Worm (Caenorhabditis elegans) whole organism, mixed stage, embryonic: ENCODE results near the gene T24E12.2.

Experiments used
- M03D4.4 ChIP-seq: sonication (generic microtip); optimal IDR thresholded peaks from 2 replicates; lab custom pipeline; 2017; ENCODE audit warnings: mild to moderate bottlenecking, missing genetic modification characterization, missing compliant biosample characterization
- bed-3 ChIP-seq: fragments of 200-800 bp; sonication (Bioruptor generic); optimal IDR thresholded peaks from 3 replicates; lab custom pipeline; 2018; ENCODE audit warnings: mild to moderate bottlenecking, missing genetic modification characterization, moderate library complexity, missing compliant biosample characterization
- blmp-1 ChIP-seq: fragments of 150-350 bp; optimal IDR thresholded peaks from 2 replicates; lab custom pipeline; 2014; ENCODE audit warnings: missing biosample characterization, missing genetic modification characterization
- ceh-39 ChIP-seq: fragments of 150-350 bp; optimal IDR thresholded peaks from 2 replicates; lab custom pipeline; 2014; ENCODE audit warnings: missing biosample characterization, missing genetic modification characterization
- ceh-43 ChIP-seq: fragments of 200-800 bp; sonication (Bioruptor generic); optimal IDR thresholded peaks from 2 replicates; lab custom pipeline; 2018; ENCODE audit warnings: mild to moderate bottlenecking, missing genetic modification characterization, moderate library complexity, missing compliant biosample characterization
- ceh-83 ChIP-seq: fragments of 200-800 bp; sonication (Bioruptor generic); optimal IDR thresholded peaks from 2 replicates; lab custom pipeline; 2018; ENCODE audit warnings: mild to moderate bottlenecking, missing genetic modification characterization, missing compliant biosample characterization
- cnd-1 ChIP-seq: fragments of 200-800 bp; sonication (Bioruptor generic); optimal IDR thresholded peaks from 2 replicates; lab custom pipeline; 2018; ENCODE audit warnings: mild to moderate bottlenecking, missing genetic modification characterization, missing compliant biosample characterization
- drap-1 ChIP-seq: fragments of 200-800 bp; sonication (Bioruptor generic); optimal IDR thresholded peaks from 3 replicates; lab custom pipeline; 2018; ENCODE audit warnings: mild to moderate bottlenecking, missing genetic modification characterization, missing compliant biosample characterization
- elt-1 ChIP-seq: sonication (generic microtip); optimal IDR thresholded peaks from 2 replicates; lab custom pipeline; 2017; ENCODE audit warnings: missing genetic modification characterization, mild to moderate bottlenecking, missing compliant biosample characterization, antibody characterized with exemption, moderate library complexity, borderline replicate concordance; ENCODE audit not compliant: insufficient read depth
- elt-3 ChIP-seq: fragments of 150-350 bp; optimal IDR thresholded peaks from 2 replicates; lab custom pipeline; 2014; ENCODE audit warnings: missing biosample characterization, missing genetic modification characterization
- flh-1 ChIP-seq: fragments of 200-800 bp; sonication (Bioruptor generic); optimal IDR thresholded peaks from 2 replicates; lab custom pipeline; 2018; ENCODE audit warnings: mild to moderate bottlenecking, missing genetic modification characterization, moderate library complexity, missing compliant biosample characterization
- hlh-1 ChIP-seq: fragments of 150-350 bp; optimal IDR thresholded peaks from 2 replicates; lab custom pipeline; 2014; ENCODE audit warnings: missing biosample characterization, missing genetic modification reagents, missing genetic modification characterization
- lin-13 ChIP-seq: fragments of 150-350 bp; optimal IDR thresholded peaks from 2 replicates; lab custom pipeline; 2014; ENCODE audit warnings: missing biosample characterization, missing genetic modification characterization
- lin-32 ChIP-seq: fragments of 200-800 bp; sonication (Bioruptor generic); optimal IDR thresholded peaks from 2 replicates; lab custom pipeline; 2018; ENCODE audit warnings: mild to moderate bottlenecking, missing genetic modification characterization, missing compliant biosample characterization
- lsy-2 ChIP-seq: fragments of 150-350 bp; optimal IDR thresholded peaks from 2 replicates; lab custom pipeline; 2014; ENCODE audit warnings: missing biosample characterization, missing genetic modification characterization
- mep-1 ChIP-seq: fragments of 150-350 bp; optimal IDR thresholded peaks from 2 replicates; lab custom pipeline; 2017; ENCODE audit warnings: missing biosample characterization, missing genetic modification reagents, missing genetic modification characterization, inconsistent platforms
- mls-2 ChIP-seq: sonication (generic microtip); optimal IDR thresholded peaks from 2 replicates; lab custom pipeline; 2016; ENCODE audit warnings: mild to moderate bottlenecking, missing genetic modification characterization, moderate library complexity, missing compliant biosample characterization
- nhr-2 ChIP-seq: fragments of 150-350 bp; optimal IDR thresholded peaks from 2 replicates; lab custom pipeline; 2014; ENCODE audit warnings: missing biosample characterization, missing genetic modification characterization
- nhr-237 ChIP-seq: fragments of 150-350 bp; optimal IDR thresholded peaks from 2 replicates; lab custom pipeline; 2014; ENCODE audit warnings: missing biosample characterization, missing genetic modification characterization
- nhr-76 ChIP-seq: sonication (generic microtip); optimal IDR thresholded peaks from 2 replicates; lab custom pipeline; 2017; ENCODE audit warnings: missing biosample characterization, missing genetic modification characterization
- pha-4 ChIP-seq: fragments of 150-350 bp; optimal IDR thresholded peaks from 2 replicates; lab custom pipeline; 2018; ENCODE audit warnings: missing biosample characterization, missing genetic modification reagents, missing genetic modification characterization
- sem-2 ChIP-seq: fragments of 200-800 bp; sonication (Bioruptor generic); optimal IDR thresholded peaks from 2 replicates; lab custom pipeline; 2018; ENCODE audit warnings: mild to moderate bottlenecking, missing genetic modification characterization, missing compliant biosample characterization
- snpc-4 ChIP-seq: fragments of 150-350 bp; optimal IDR thresholded peaks from 2 replicates; lab custom pipeline; 2014; ENCODE audit warnings: missing biosample characterization, missing genetic modification characterization
- sptf-1 ChIP-seq: sonication (generic microtip); optimal IDR thresholded peaks from 2 replicates; lab custom pipeline; 2017; ENCODE audit warnings: mild to moderate bottlenecking, missing genetic modification characterization, moderate library complexity, missing compliant biosample characterization
- unc-120 ChIP-seq: sonication (generic microtip); optimal IDR thresholded peaks from 2 replicates; lab custom pipeline; 2017; ENCODE audit warnings: missing genetic modification characterization, missing compliant biosample characterization; ENCODE audit not compliant: poor library complexity, severe bottlenecking
- unc-39 ChIP-seq: fragments of 150-350 bp; optimal IDR thresholded peaks from 2 replicates; lab custom pipeline; 2014; ENCODE audit warnings: missing biosample characterization, missing genetic modification characterization
- unc-62 ChIP-seq: fragments of 150-350 bp; optimal IDR thresholded peaks from 2 replicates; lab custom pipeline; 2014; ENCODE audit warnings: missing biosample characterization, missing genetic modification reagents, missing genetic modification characterization
- zip-8 ChIP-seq: fragments of 150-350 bp; optimal IDR thresholded peaks from 2 replicates; lab custom pipeline; 2014; ENCODE audit warnings: missing biosample characterization, missing genetic modification characterization
- ztf-11 ChIP-seq: fragments of 150-350 bp; optimal IDR thresholded peaks from 2 replicates; lab custom pipeline; 2014; ENCODE audit warnings: missing biosample characterization, missing genetic modification characterization

Gene T24E12.2

ce11 chrII:3823855-3824254 is 41.1 kb downstream of the T24E12.2 start, which contains the start of gene skr-15:
Gene skr-15 (plus strand): TSS chrII:3824155.
- TF ChIP-seq blmp-1 (tag; lab: Kevin White, UChicago) (no peak), mep-1 (tag; lab: Kevin White, UChicago) (no peak), flh-1 (GFP tag; lab: Kevin White, UChicago) (no peak), sptf-1 (tag; lab: Kevin White, UChicago) (no peak), unc-120 (no peak), snpc-4 (tag; lab: Kevin White, UChicago) (no peak), nhr-76 (no peak), hlh-1 (tag; lab: Kevin White, UChicago) (no peak), M03D4.4 (tag; lab: Kevin White, UChicago) (no peak), pha-4 (tag; lab: Kevin White, UChicago) (no peak), ceh-39 (tag; lab: Kevin White, UChicago) (no peak), unc-39 (tag; lab: Kevin White, UChicago) (no peak), lin-13 (no peak), bed-3 (GFP tag; lab: Kevin White, UChicago) (no peak)

ce11 chrII:3827801-3828200 is 45.1 kb downstream of the T24E12.2 start, which contains the start of gene F54D10.8:
Gene F54D10.8 (minus strand): TSS chrII:3827901.
- TF ChIP-seq elt-3 (no peak), ceh-39 (tag; lab: Kevin White, UChicago) (no peak), bed-3 (GFP tag; lab: Kevin White, UChicago) (no peak), unc-39 (tag; lab: Kevin White, UChicago) (no peak), mls-2 (tag; lab: Kevin White, UChicago) (no peak), lsy-2 (tag; lab: Kevin White, UChicago) (no peak), blmp-1 (tag; lab: Kevin White, UChicago) (no peak), M03D4.4 (tag; lab: Kevin White, UChicago) (no peak), ceh-83 (GFP tag; lab: Kevin White, UChicago) (no peak), zip-8 (tag; lab: Kevin White, UChicago) (no peak), snpc-4 (tag; lab: Kevin White, UChicago) (no peak)
- TF ChIP-seq, all 35 proteins: peak for 0

ce11 chrII:3829623-3830022 is 46.9 kb downstream of the T24E12.2 start:
- TF ChIP-seq drap-1 (no peak), nhr-237 (tag; lab: Kevin White, UChicago) (no peak), ceh-43 (GFP tag; lab: Kevin White, UChicago) (no peak), unc-62 (GFP tag; lab: Kevin White, UChicago) (no peak), flh-1 (GFP tag; lab: Kevin White, UChicago) (no peak), mls-2 (tag; lab: Kevin White, UChicago) (no peak), lin-32 (GFP tag; lab: Kevin White, UChicago) (no peak), elt-1 (tag; lab: Kevin White, UChicago) (no peak), elt-3 (no peak), lin-13 (no peak), unc-39 (tag; lab: Kevin White, UChicago) (no peak), nhr-76 (no peak), zip-8 (tag; lab: Kevin White, UChicago) (no peak), sem-2 (GFP tag; lab: Kevin White, UChicago) (no peak)

ce11 chrII:3832383-3832782 is 49.6 kb downstream of the T24E12.2 start, which contains the start of gene F54D10.9:
Gene F54D10.9 (minus strand): TSS chrII:3832483.
- TF ChIP-seq zip-8 (tag; lab: Kevin White, UChicago) (no peak), elt-1 (tag; lab: Kevin White, UChicago) (no peak), nhr-2 (tag; lab: Kevin White, UChicago) (no peak), ceh-43 (GFP tag; lab: Kevin White, UChicago) (no peak), mls-2 (tag; lab: Kevin White, UChicago) (no peak), cnd-1 (tag; lab: Kevin White, UChicago) (no peak), drap-1 (no peak), ceh-83 (GFP tag; lab: Kevin White, UChicago) (no peak), ztf-11 (tag; lab: Kevin White, UChicago) (no peak), lsy-2 (tag; lab: Kevin White, UChicago) (no peak), snpc-4 (tag; lab: Kevin White, UChicago) (no peak)
